Fruit fly (Drosophila melanogaster): Measurements from ENCODE around the gene CG42556.

The CG42556 gene

DNA sequence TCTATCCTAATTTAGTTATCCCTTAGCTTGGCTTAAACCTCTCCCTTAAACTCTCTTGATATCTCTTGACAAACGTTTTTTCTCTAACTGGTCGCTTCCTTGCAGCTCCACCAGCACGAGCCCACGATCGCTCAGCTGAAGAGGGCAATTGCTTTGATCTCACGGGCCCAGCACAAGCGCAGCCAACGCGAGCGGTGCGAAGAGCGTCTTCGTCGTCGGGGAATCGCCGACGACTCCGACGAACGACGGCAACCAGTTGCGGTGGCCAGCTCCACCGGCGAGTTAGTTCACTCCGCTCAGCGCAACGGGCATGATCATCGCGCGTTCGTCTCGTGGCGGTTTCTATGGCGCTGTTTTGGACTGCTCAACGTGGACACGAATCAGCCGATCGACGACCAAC is 8.8 kb upstream of the CG42556 start:
- TF ChIP-seq vvl (GFP tag; IDR thresholded peaks at IDR 0.05) (0 out of 2 replicates have a peak, but pooled peaks have one; percentile 31), Rfx (GFP tag; IDR thresholded peaks at IDR 0.05) (peak; percentile 41; the same call in 1 of the 2 replicates), HmgZ (tag; optimal IDR thresholded peaks at IDR 0.05) (peak; percentile 36), sens (GFP tag) (peak; percentile 68), CG3163 (GFP tag; optimal IDR thresholded peaks at IDR 0.05) (peak; percentile 85), sug (tag; optimal IDR thresholded peaks at IDR 0.05) (peak; percentile 43), tna (GFP tag; IDR thresholded peaks at IDR 0.05; ENCODE audit: partially characterized antibody) (0 out of 2 replicates have a peak, but pooled peaks have one; percentile 12), Med (GFP tag) (peak; percentile 90), salm (tag; optimal IDR thresholded peaks at IDR 0.05) (no peak), chinmo (GFP tag; IDR thresholded peaks at IDR 0.05; ENCODE audit: partially characterized antibody) (peak; percentile 93; the same call in 3 of the 4 replicates), Adf1 (GFP tag; IDR thresholded peaks at IDR 0.05) (peak; percentile 32; the same call in 1 of the 2 replicates), BEAF-32 (GFP tag; optimal IDR thresholded peaks at IDR 0.05) (peak; percentile 4), CG13424 (tag; optimal IDR thresholded peaks at IDR 0.05) (no peak), ken (GFP tag; IDR thresholded peaks at IDR 0.05) (peak; percentile 47; the same call in 1 of the 3 replicates), lab (GFP tag; optimal IDR thresholded peaks at IDR 0.05) (peak; percentile 44), Deaf1 (tag; optimal IDR thresholded peaks at IDR 0.05) (peak; percentile 99), Dref (GFP tag; IDR thresholded peaks at IDR 0.05) (0 out of 2 replicates have a peak, but pooled peaks have one; percentile 17), Bgb (GFP tag; IDR thresholded peaks at IDR 0.05; ENCODE audit: partially characterized antibody) (peak; percentile 47; the same call in 1 of the 2 replicates), CG15514 (GFP tag; optimal IDR thresholded peaks at IDR 0.05) (peak; percentile 94), CG12769 (tag; optimal IDR thresholded peaks at IDR 0.05) (peak; percentile 40), sr (GFP tag; IDR thresholded peaks at IDR 0.05) (0 out of 3 replicates have a peak, but pooled peaks have one; percentile 16), Dbx (GFP tag; IDR thresholded peaks at IDR 0.05) (0 out of 3 replicates have a peak, but pooled peaks have one; percentile 37), so (GFP tag; IDR thresholded peaks at IDR 0.05) (peak; percentile 24; the same call in 1 of the 3 replicates), bsh (GFP tag; optimal IDR thresholded peaks at IDR 0.05) (peak in 1 of 2 experiments; percentile 38), CG10366 (GFP tag; IDR thresholded peaks at IDR 0.05) (no peak), CG17568 (GFP tag; optimal IDR thresholded peaks at IDR 0.05) (no peak), lola (GFP tag; optimal IDR thresholded peaks at IDR 0.05) (no peak), CG5180 (GFP tag; optimal IDR thresholded peaks at IDR 0.05) (peak; percentile 4), pb (GFP tag; optimal IDR thresholded peaks at IDR 0.05) (peak; percentile 31), CG16815 (GFP tag; optimal IDR thresholded peaks at IDR 0.05) (no peak), Hmr (GFP tag; optimal IDR thresholded peaks at IDR 0.05) (peak; percentile 0), CG8290 (GFP tag; optimal IDR thresholded peaks at IDR 0.05) (no peak), CG8290 (tag; optimal IDR thresholded peaks at IDR 0.05) (peak in 1 of 2 experiments; percentile 64), CG9932 (GFP tag; IDR thresholded peaks at IDR 0.05) (peak; percentile 39; the same call in 1 of the 2 replicates), sob (GFP tag; IDR thresholded peaks at IDR 0.05) (peak; percentile 21; the same call in 1 of the 2 replicates), CG34422 (GFP tag; IDR thresholded peaks at IDR 0.05) (peak; percentile 16; the same call in 1 of the 3 replicates), ftz-f1 (GFP tag; optimal IDR thresholded peaks at IDR 0.05) (no peak), CG34376 (GFP tag; optimal IDR thresholded peaks at IDR 0.05) (peak; percentile 54), cwo (GFP tag; optimal IDR thresholded peaks at IDR 0.05) (peak; percentile 17), CG2120 (GFP tag; optimal IDR thresholded peaks at IDR 0.05) (peak; percentile 10), CG32532 (GFP tag; IDR thresholded peaks at IDR 0.05) (peak; percentile 52; the same call in 1 of the 2 replicates), Atf6 (GFP tag; IDR thresholded peaks at IDR 0.05) (peak; percentile 29; the same call in 1 of the 2 replicates), CG17328 (GFP tag; IDR thresholded peaks at IDR 0.05) (peak; percentile 42; the same call in 1 of the 2 replicates), amos (GFP tag; IDR thresholded peaks at IDR 0.05; ENCODE audit: partially characterized antibody) (peak; percentile 35; the same call in 1 of the 2 replicates), caup (GFP tag; optimal IDR thresholded peaks at IDR 0.05; ENCODE audit: severe bottlenecking) (peak; percentile 10), CG6175 (GFP tag; IDR thresholded peaks at IDR 0.05) (0 out of 3 replicates have a peak, but pooled peaks have one; percentile 18), CG13287 (GFP tag; IDR thresholded peaks at IDR 0.05; ENCODE audit: partially characterized antibody) (peak; percentile 59), Scr (GFP tag; IDR thresholded peaks at IDR 0.05; ENCODE audit: partially characterized antibody) (peak; percentile 33)
